Worm (Caenorhabditis elegans): Measurements from ENCODE around the gene C46A5.4.

- TF ChIP-seq nhr-11 (tag; optimal IDR thresholded peaks at IDR 0.05) (no peak), pha-4 (tag; optimal IDR thresholded peaks at IDR 0.05) (no peak), ahr-1 (tag; optimal IDR thresholded peaks at IDR 0.05) (no peak), che-1 (tag; optimal IDR thresholded peaks at IDR 0.05) (no peak), fkh-6 (tag; optimal IDR thresholded peaks at IDR 0.05) (no peak), ceh-9 (tag; optimal IDR thresholded peaks at IDR 0.05) (no peak), ceh-22 (tag; optimal IDR thresholded peaks at IDR 0.05) (no peak)
Measured at ce11 chrIV:7728402-7728963, 28.7 kb downstream of the C46A5.4 start, which contains the start of gene sucg-1.
